Fruit fly (Drosophila melanogaster): Measurements from ENCODE around the gene crn.

The crn gene

DNA sequence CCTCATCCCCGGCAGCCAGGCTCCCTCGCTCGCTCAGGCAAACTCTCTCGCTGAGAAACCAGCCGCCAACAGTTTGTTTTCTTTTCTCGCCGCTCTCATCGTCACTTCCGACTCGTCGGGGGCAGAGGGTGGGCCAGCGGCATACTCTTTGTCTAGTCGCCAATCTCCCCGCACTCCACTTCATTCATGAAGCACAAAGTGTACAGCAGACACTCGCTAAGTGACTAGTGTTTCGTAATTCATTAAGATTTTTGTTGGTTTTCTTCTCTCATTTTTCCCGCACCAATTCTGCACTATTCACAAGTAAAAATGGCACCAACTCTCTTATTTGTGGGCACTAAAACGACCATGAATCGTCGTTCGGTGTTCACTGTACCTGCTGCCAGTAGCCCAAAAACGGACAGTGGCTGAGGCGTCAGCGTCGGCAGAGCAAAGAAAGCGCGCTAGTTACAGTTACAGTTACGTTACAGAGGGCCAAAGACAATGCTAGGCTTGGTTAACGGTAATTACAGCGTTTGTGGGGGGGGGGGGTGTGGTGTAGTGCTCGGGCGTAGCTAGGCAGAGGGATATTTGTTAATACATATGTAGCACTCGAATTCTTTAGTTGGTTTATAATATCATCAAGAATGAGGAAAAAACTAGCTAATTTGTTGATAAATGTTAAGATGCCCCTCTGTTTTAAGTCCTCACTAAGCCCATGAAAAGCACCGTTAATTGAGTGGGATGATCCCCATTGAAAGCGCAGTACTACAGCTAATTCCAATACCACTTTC is 47.8 kb upstream of the crn start (continued):
- peak; percentile 98 for TF ChIP-seq dm (GFP tag; optimal IDR thresholded peaks at IDR 0.05)
- TF ChIP-seq CG9215 (GFP tag; IDR thresholded peaks at IDR 0.05), result peak; percentile 95
- TF ChIP-seq ewg (GFP tag; optimal IDR thresholded peaks at IDR 0.05), result peak; percentile 98
- TF ChIP-seq crol (GFP tag; IDR thresholded peaks at IDR 0.05), result peak; percentile 98
- no peak for TF ChIP-seq CG34224 (GFP tag; IDR thresholded peaks at IDR 0.05; ENCODE audit: partially characterized antibody)

DNA sequence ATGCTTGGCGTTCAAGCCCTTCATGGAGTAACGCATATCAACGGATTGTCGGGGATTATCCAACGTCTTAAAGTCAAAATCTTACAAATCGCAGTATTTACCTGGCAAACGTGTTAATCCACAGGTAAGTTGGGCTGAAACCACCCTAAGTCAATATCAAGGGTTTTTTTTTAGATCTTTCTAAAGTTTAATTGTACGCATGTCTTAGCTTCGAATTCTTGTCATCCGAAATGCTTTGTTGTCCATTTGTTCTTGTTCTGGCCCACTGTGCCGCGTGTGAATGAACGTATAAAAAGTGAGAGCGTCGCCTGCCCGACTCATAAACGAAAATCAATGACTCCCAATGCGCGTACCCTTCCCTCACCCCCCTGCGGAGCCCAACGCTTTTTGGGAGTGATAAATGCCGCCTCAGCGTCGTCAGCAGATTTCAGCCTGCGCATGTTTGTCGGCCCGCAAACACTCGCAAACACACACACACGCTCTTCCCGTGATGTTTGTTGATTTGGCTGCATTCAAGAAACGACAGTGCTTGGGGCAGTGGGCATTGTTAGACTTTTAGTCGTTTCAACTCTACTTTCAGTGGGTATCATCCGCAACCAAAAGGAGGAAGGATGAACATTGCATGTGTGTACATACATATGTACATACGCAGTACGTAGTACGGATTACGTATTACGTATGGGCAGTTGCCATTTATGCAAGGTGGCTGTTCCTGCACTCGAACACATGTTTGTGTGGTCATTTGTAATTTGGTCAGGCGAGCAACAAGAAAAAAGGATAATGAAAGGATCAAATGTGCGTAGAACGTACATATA is 46.7 kb upstream of the crn start:
- peak; percentile 91 for TF ChIP-seq bab2 (GFP tag; optimal IDR thresholded peaks at IDR 0.05)
- TF ChIP-seq CG16863 (GFP tag; optimal IDR thresholded peaks at IDR 0.05), result peak; percentile 95
- peak; percentile 84 for TF ChIP-seq Nf-YC (tag; optimal IDR thresholded peaks at IDR 0.05)
- peak; percentile 89 for TF ChIP-seq maf-S (GFP tag; optimal IDR thresholded peaks at IDR 0.05)
- peak; percentile 96 for TF ChIP-seq tio (GFP tag; optimal IDR thresholded peaks at IDR 0.05)
- TF ChIP-seq vvl (GFP tag; IDR thresholded peaks at IDR 0.05), result peak; percentile 77
- TF ChIP-seq Chrac-16 (GFP tag; optimal IDR thresholded peaks at IDR 0.05), result peak; percentile 92
- TF ChIP-seq Ssrp (tag; optimal IDR thresholded peaks at IDR 0.05), result peak; percentile 94
- peak; percentile 93 for TF ChIP-seq Atf3 (GFP tag; optimal IDR thresholded peaks at IDR 0.05)
- no peak for TF ChIP-seq wdn (GFP tag; IDR thresholded peaks at IDR 0.05)
- peak; percentile 83 for TF ChIP-seq CG4282 (GFP tag; optimal IDR thresholded peaks at IDR 0.05)
- peak; percentile 41; the same call in 1 of the 2 replicates for TF ChIP-seq CG17612 (GFP tag; IDR thresholded peaks at IDR 0.05)
- TF ChIP-seq ham (GFP tag; IDR thresholded peaks at IDR 0.05), result 0 out of 2 replicates have a peak, but pooled peaks have one; percentile 21
- TF ChIP-seq CG8478 (optimal IDR thresholded peaks at IDR 0.05), result no peak
- no peak for TF ChIP-seq aop (GFP tag; IDR thresholded peaks at IDR 0.05)
- TF ChIP-seq Gug (GFP tag; IDR thresholded peaks at IDR 0.05), result peak; percentile 76
- peak; percentile 86 for TF ChIP-seq CG3407 (GFP tag; optimal IDR thresholded peaks at IDR 0.05)
- peak; percentile 90 for TF ChIP-seq HmgZ (tag; optimal IDR thresholded peaks at IDR 0.05)
- peak; percentile 64; the same call in 1 of the 2 replicates for TF ChIP-seq Taf1 (GFP tag; IDR thresholded peaks at IDR 0.05)
- peak; percentile 87 to 96 for TF ChIP-seq Pdp1 (GFP tag; optimal IDR thresholded peaks at IDR 0.05)
- TF ChIP-seq pho (GFP tag; optimal IDR thresholded peaks at IDR 0.05), result peak; percentile 91
- peak; percentile 18; the same call in 1 of the 2 replicates for TF ChIP-seq CkIIα-i1 (GFP tag; IDR thresholded peaks at IDR 0.05)
- TF ChIP-seq CG1647 (GFP tag; optimal IDR thresholded peaks at IDR 0.05), result peak; percentile 85
- peak; percentile 92 for TF ChIP-seq CG15601 (tag; optimal IDR thresholded peaks at IDR 0.05)
- peak; percentile 91 for TF ChIP-seq dm (GFP tag; optimal IDR thresholded peaks at IDR 0.05)
- no peak for TF ChIP-seq lov (optimal IDR thresholded peaks at IDR 0.05)
- TF ChIP-seq lov (GFP tag; IDR thresholded peaks at IDR 0.05), result 0 out of 3 replicates have a peak, but pooled peaks have one; percentile 56
- peak; percentile 87 for TF ChIP-seq CG4328 (GFP tag; optimal IDR thresholded peaks at IDR 0.05)
- TF ChIP-seq zen (tag; optimal IDR thresholded peaks at IDR 0.05), result peak; percentile 86
- peak; percentile 50; the same call in 1 of the 2 replicates for TF ChIP-seq dan (GFP tag; IDR thresholded peaks at IDR 0.05)
- TF ChIP-seq zen2 (GFP tag; IDR thresholded peaks at IDR 0.05; ENCODE audit: partially characterized antibody), result no peak
- TF ChIP-seq CG15479 (GFP tag; optimal IDR thresholded peaks at IDR 0.05), result no peak
- TF ChIP-seq da (GFP tag; optimal IDR thresholded peaks at IDR 0.05), result peak; percentile 89
- no peak; the same call in 1 of the 2 replicates for TF ChIP-seq Bgb (GFP tag; IDR thresholded peaks at IDR 0.05; ENCODE audit: partially characterized antibody)
- TF ChIP-seq vnd (GFP tag; IDR thresholded peaks at IDR 0.05; ENCODE audit: partially characterized antibody), result no peak
- TF ChIP-seq Stat92E (GFP tag; optimal IDR thresholded peaks at IDR 0.05), result peak in 1 of 3 experiments; percentile 82
- TF ChIP-seq CG14710 (tag; optimal IDR thresholded peaks at IDR 0.05), result peak; percentile 95
- peak; percentile 80 for TF ChIP-seq Mrtf (GFP tag; IDR thresholded peaks at IDR 0.05)
- peak; percentile 84 for TF ChIP-seq croc (GFP tag; conservative IDR thresholded peaks at IDR 0.05)
- TF ChIP-seq chm (GFP tag; IDR thresholded peaks at IDR 0.05), result 0 out of 2 replicates have a peak, but pooled peaks have one; percentile 9
- TF ChIP-seq CG7963 (GFP tag; IDR thresholded peaks at IDR 0.05; ENCODE audit: partially characterized antibody), result no peak
